Worm (Caenorhabditis elegans) whole organism, young adult: ENCODE measurements around the gene tag-290.

ENCODE experiments used
- F37B4.10 ChIP-seq: fragments of 200-800 bp; sonication (Bioruptor generic); IDR thresholded peaks from 2 replicates; pipeline ENCODE4 v1.3.6; 2022; ENCODE audit warnings: missing genetic modification characterization, missing compliant biosample characterization
- F57C9.4 ChIP-seq: sonication (generic microtip); optimal IDR thresholded peaks from 2 replicates; lab custom pipeline; 2017; ENCODE audit warnings: mild to moderate bottlenecking, missing genetic modification characterization, missing compliant biosample characterization
- T26A5.8 ChIP-seq: sonication (generic microtip); optimal IDR thresholded peaks from 2 replicates; lab custom pipeline; 2016; ENCODE audit warnings: missing genetic modification characterization, missing compliant biosample characterization
- ama-1 ChIP-seq, 3 experiments: fragments of 150-350 bp in 1 of 3; sonication (generic microtip) in 2 of 3; optimal IDR thresholded peaks; 2 replicates each; lab custom pipeline; 2014 to 2018; ENCODE audit warnings: missing biosample characterization in 2 of 3, missing genetic modification characterization in 2 of 3, missing genetic modification reagents in 2 of 3
- cebp-1 ChIP-seq, 2 experiments: fragments of 200-800 bp in 1 of 2; sonication (Bioruptor generic) in 1 of 2; sonication (generic microtip) in 1 of 2; IDR thresholded peaks in 1 of 2; optimal IDR thresholded peaks in 1 of 2; 2 replicates each; pipeline versions ENCODE4 v1.3.6 to Lab custom; 2017 to 2022; ENCODE audit warnings: missing compliant biosample characterization in 2 of 2, missing genetic modification characterization in 2 of 2, mild to moderate bottlenecking in 1 of 2, missing genetic modification reagents in 1 of 2, moderate library complexity in 1 of 2
- dpl-1 ChIP-seq: fragments of 150-350 bp; optimal IDR thresholded peaks from 2 replicates; lab custom pipeline; 2014; ENCODE audit warnings: missing biosample characterization, missing genetic modification reagents, missing genetic modification characterization
- hlh-12 ChIP-seq: sonication (generic microtip); optimal IDR thresholded peaks from 2 replicates; lab custom pipeline; 2016; ENCODE audit warnings: missing genetic modification characterization, missing compliant biosample characterization
- hlh-26 ChIP-seq: fragments of 200-800 bp; sonication (Bioruptor generic); conservative IDR thresholded peaks from 2 replicates; pipeline ENCODE4 v1.3.6; 2022; ENCODE audit warnings: missing genetic modification reagents, missing genetic modification characterization, missing compliant biosample characterization
- sdz-38 ChIP-seq: sonication (generic microtip); optimal IDR thresholded peaks from 2 replicates; lab custom pipeline; 2016; ENCODE audit warnings: missing genotype, missing genetic modification characterization, missing compliant biosample characterization
- tbp1 ChIP-seq: fragments of 200-800 bp; sonication (Bioruptor generic); optimal IDR thresholded peaks from 2 replicates; lab custom pipeline; 2018; ENCODE audit warnings: mild to moderate bottlenecking, missing genetic modification characterization, missing compliant biosample characterization

- TF ChIP-seq hlh-26 (GFP tag; lab: Robert Waterston, UW), result no peak
- no peak for TF ChIP-seq tbp1 (GFP tag; lab: Kevin White, UChicago)
- TF ChIP-seq hlh-12 (tag; lab: Kevin White, UChicago), result no peak
- TF ChIP-seq dpl-1, result no peak
- TF ChIP-seq T26A5.8 (tag; lab: Kevin White, UChicago), result no peak
- TF ChIP-seq ama-1 (optimal IDR thresholded peaks at IDR 0.05; lab: Kevin White, UChicago), result no peak
- no peak for TF ChIP-seq ama-1 (GFP tag; optimal IDR thresholded peaks at IDR 0.05; lab: Kevin White, UChicago)
- no peak for TF ChIP-seq sdz-38
- TF ChIP-seq F57C9.4 (tag; lab: Kevin White, UChicago), result no peak
- no peak for TF ChIP-seq F37B4.10 (GFP tag; lab: Robert Waterston, UW)
- no peak for TF ChIP-seq cebp-1 (GFP tag; IDR thresholded peaks at IDR 0.05; lab: Robert Waterston, UW)
- TF ChIP-seq cebp-1 (tag; optimal IDR thresholded peaks at IDR 0.05; lab: Kevin White, UChicago), result no peak
These were observed 22.5 kb downstream of the tag-290 start for ce11 chrV:11635587-11635986.
